Worm (Caenorhabditis elegans) whole organism, early embryonic: ENCODE measurements around the gene F20D6.2.

Experiments used
- ama-1 ChIP-seq: fragments of 150-350 bp; optimal IDR thresholded peaks from 2 replicates; lab custom pipeline; 2014
- flt-1 ChIP-seq: fragments of 200-800 bp; sonication (Bioruptor generic); IDR thresholded peaks from 2 replicates; pipeline ENCODE4 v1.3.6; 2022; ENCODE audit warnings: missing genetic modification characterization, missing compliant biosample characterization
- tbx-11 ChIP-seq: fragments of 200-800 bp; sonication (Bioruptor generic); IDR thresholded peaks from 2 replicates; pipeline ENCODE4 v1.3.6; 2022; ENCODE audit warnings: missing genetic modification characterization, missing compliant biosample characterization
- tra-4 ChIP-seq: sonication (generic microtip); optimal IDR thresholded peaks from 2 replicates; lab custom pipeline; 2017; ENCODE audit warnings: missing genetic modification characterization, missing compliant biosample characterization

DNA sequence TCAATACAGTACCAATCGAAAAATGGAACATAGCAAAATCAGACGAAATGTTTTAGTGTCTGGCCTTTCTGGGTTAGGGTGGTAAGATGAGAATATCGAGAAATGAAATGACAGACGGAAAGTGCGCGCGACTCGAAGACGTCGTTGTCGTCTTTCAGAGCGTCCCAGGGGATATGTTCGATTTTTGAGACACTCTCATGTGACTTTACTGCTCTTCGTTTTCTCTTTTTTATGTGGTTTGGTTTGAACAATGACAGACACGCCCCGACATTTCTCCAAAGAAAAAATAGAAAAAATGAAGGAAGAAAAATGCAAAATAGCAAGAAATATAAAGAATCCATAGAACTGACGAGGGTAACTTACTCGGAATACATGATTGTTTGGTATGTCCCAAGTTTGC, 24.7 kb downstream of the F20D6.2 start:
- TF ChIP-seq tra-4 (tag; lab: Kevin White, UChicago) (no peak), tbx-11 (GFP tag; lab: Robert Waterston, UW) (no peak), flt-1 (no peak), ama-1 (lab: Kevin White, UChicago) (no peak)
